Fruit fly (Drosophila melanogaster) whole organism: ENCODE results near the gene CG13004.

Source experiments
- pan ChIP-seq: fragments of >200 bp; optimal IDR thresholded peaks from 2 replicates; lab custom pipeline; 2017
- psq ChIP-seq: fragments of >200 bp; optimal IDR thresholded peaks from 2 replicates; lab custom pipeline; 2017

DNA sequence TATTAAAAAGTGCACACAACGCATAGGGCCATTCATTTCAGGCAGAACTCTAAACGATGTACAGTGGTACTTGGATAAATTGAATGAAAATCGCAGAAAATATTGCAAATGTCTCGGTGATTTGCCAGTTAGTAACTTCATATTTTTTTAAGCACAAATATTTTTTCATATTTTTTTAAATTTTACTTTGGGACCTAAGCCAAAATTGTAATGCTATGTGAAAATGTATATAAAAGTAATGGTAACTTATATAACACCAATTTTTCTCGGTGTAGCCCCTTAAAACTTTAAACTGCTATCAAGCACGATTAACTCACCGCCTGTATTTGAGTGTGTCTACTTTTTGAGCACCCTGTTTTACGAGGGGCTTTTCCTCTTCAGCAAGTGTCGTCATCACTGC is 14.1 kb downstream of the CG13004 start:
- no peak for TF ChIP-seq pan (lab: Kevin White, UChicago)
- TF ChIP-seq psq (lab: Kevin White, UChicago), result no peak
